Worm (Caenorhabditis elegans): ENCODE results near the gene ceh-87.
"Not testable (repeated sequence)": the region's sequence is repeated elsewhere in the genome, so short reads cannot be mapped to it uniquely, and the experiment has no call there.

ce11 chrII:2665081-2665480 is 19.0 kb downstream of the ceh-87 start, which contains the start of gene F22E5.2:
- TF ChIP-seq T22C8.4 (GFP tag; IDR thresholded peaks at IDR 0.05); klf-2 (GFP tag; conservative IDR thresholded peaks at IDR 0.05); ref-1 (GFP tag; conservative IDR thresholded peaks at IDR 0.05); flt-1 (GFP tag; IDR thresholded peaks at IDR 0.05); ztf-23 (GFP tag; IDR thresholded peaks at IDR 0.05): not testable (repeated sequence)

Measured in whole organism, midembryonic.